Worm (Caenorhabditis elegans) whole organism, L2 larva: Measurements from ENCODE around the gene clec-163.

ENCODE experiments used
- F13H6.1 ChIP-seq: sonication (generic microtip); optimal IDR thresholded peaks from 2 replicates; lab custom pipeline; 2016; ENCODE audit warnings: missing genetic modification characterization, missing compliant biosample characterization
- Y55F3AM.14 ChIP-seq: fragments of 200-800 bp; sonication (Bioruptor generic); optimal IDR thresholded peaks from 2 replicates; lab custom pipeline; 2018; ENCODE audit warnings: mild to moderate bottlenecking, missing genetic modification characterization, missing compliant biosample characterization
- nhr-12 ChIP-seq: fragments of 150-350 bp; optimal IDR thresholded peaks from 2 replicates; lab custom pipeline; 2014; ENCODE audit warnings: missing biosample characterization, missing genetic modification characterization
- nhr-23 ChIP-seq: fragments of 150-350 bp; optimal IDR thresholded peaks from 2 replicates; lab custom pipeline; 2014; ENCODE audit warnings: missing biosample characterization, missing genetic modification reagents, missing genetic modification characterization

DNA sequence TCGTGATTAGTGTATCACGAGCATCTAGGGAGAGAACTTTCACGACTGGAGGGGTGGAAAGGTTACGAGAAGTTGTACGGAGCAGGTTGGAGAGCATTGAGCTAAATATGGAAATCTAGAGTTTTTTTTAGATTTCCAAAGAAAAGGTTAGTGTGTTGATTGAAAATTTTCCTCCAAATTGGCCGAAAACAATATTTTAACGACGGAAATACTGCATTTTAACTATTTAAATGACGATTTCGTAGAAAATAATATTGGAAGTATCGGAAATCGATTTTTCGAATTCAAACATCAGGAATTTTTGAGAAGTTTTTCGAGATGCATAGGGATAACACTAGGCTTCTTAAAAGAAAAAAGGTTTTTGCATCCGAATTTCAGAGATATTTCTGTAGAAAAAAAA is 35.7 kb upstream of the clec-163 start, which contains the start of gene K01G5.10:
- TF ChIP-seq nhr-23 (tag; lab: Kevin White, UChicago) (no peak), nhr-12 (tag; lab: Kevin White, UChicago) (no peak), F13H6.1 (tag; lab: Kevin White, UChicago) (no peak), Y55F3AM.14 (no peak)
